Fruit fly (Drosophila melanogaster) whole organism, embryonic: ENCODE data around the gene CG43229.

ENCODE experiments used
- Aef1 ChIP-seq: fragments of 200-800 bp; sonication (Bioruptor generic); IDR thresholded peaks from 3 replicates; pipeline ENCODE4 v1.3.6; 2022; ENCODE audit warnings: missing biosample characterization, missing genetic modification characterization
- BEAF-32 ChIP-seq: fragments of 200-800 bp; sonication (Bioruptor generic); optimal IDR thresholded peaks from 3 replicates; lab custom pipeline; 2017; ENCODE audit warnings: missing biosample characterization, missing genetic modification characterization, mild to moderate bottlenecking, moderate library complexity, missing genetic modification reagents
- CG1024 ChIP-seq: fragments of 200-800 bp; sonication (Bioruptor generic); IDR thresholded peaks from 2 replicates; pipeline ENCODE4 v1.3.6; 2022; ENCODE audit warnings: missing biosample characterization, missing genetic modification characterization
- CG10543 ChIP-seq: fragments of 200-800 bp; sonication (Bioruptor generic); optimal IDR thresholded peaks from 3 replicates; lab custom pipeline; 2017; ENCODE audit warnings: missing biosample characterization, mild to moderate bottlenecking, missing genetic modification characterization, moderate library complexity
- CG10565 ChIP-seq: fragments of 200-800 bp; sonication (Bioruptor generic); optimal IDR thresholded peaks from 3 replicates; lab custom pipeline; 2016; ENCODE audit warnings: missing biosample characterization, mild to moderate bottlenecking, missing genetic modification characterization
- CG14014 ChIP-seq: fragments of 200-800 bp; sonication (Bioruptor generic); IDR thresholded peaks from 2 replicates; pipeline ENCODE4 v1.3.6; 2022; ENCODE audit warnings: missing biosample characterization, missing genetic modification characterization
- CG15479 ChIP-seq: fragments of 200-800 bp; sonication (Bioruptor generic); optimal IDR thresholded peaks from 3 replicates; lab custom pipeline; 2019; ENCODE audit warnings: missing biosample characterization, mild to moderate bottlenecking, missing genetic modification characterization, moderate library complexity
- CG15514 ChIP-seq: fragments of 200-800 bp; sonication (Bioruptor generic); optimal IDR thresholded peaks from 3 replicates; lab custom pipeline; 2017; ENCODE audit warnings: missing biosample characterization, missing genetic modification characterization, mild to moderate bottlenecking, moderate library complexity, missing genetic modification reagents
- CG18262 ChIP-seq: fragments of 200-800 bp; optimal IDR thresholded peaks from 3 replicates; lab custom pipeline; 2019; ENCODE audit warnings: missing biosample characterization, mild to moderate bottlenecking, missing genetic modification characterization, moderate library complexity
- CG1832 ChIP-seq: fragments of 200-800 bp; sonication (Bioruptor generic); optimal IDR thresholded peaks from 2 replicates; lab custom pipeline; 2017; ENCODE audit warnings: missing biosample characterization, mild to moderate bottlenecking, missing genetic modification characterization, inconsistent platforms
- CG3163 ChIP-seq: fragments of 200-800 bp; sonication (Bioruptor generic); optimal IDR thresholded peaks from 3 replicates; lab custom pipeline; 2016; ENCODE audit warnings: missing biosample characterization, missing genetic modification characterization
- CG33213 ChIP-seq: fragments of 200-800 bp; sonication (Bioruptor generic); optimal IDR thresholded peaks from 3 replicates; lab custom pipeline; 2016; ENCODE audit warnings: missing biosample characterization, missing genetic modification characterization
- CG33557 ChIP-seq: fragments of 200-800 bp; sonication (Bioruptor generic); optimal IDR thresholded peaks from 2 replicates; lab custom pipeline; 2019; ENCODE audit warnings: missing biosample characterization, mild to moderate bottlenecking, missing genetic modification characterization, moderate library complexity
- CG3838 ChIP-seq: fragments of 200-800 bp; sonication (Bioruptor generic); optimal IDR thresholded peaks from 3 replicates; lab custom pipeline; 2016; ENCODE audit warnings: missing biosample characterization, missing genetic modification characterization
- CG3847 ChIP-seq: fragments of 200-800 bp; sonication (Bioruptor generic); IDR thresholded peaks from 2 replicates; pipeline ENCODE4 v1.3.6; 2022; ENCODE audit warnings: missing biosample characterization, missing genetic modification characterization
- CG43689 ChIP-seq: fragments of 200-800 bp; sonication (Bioruptor generic); IDR thresholded peaks from 2 replicates; pipeline ENCODE4 v1.3.6; 2022; ENCODE audit warnings: missing biosample characterization, missing genetic modification characterization
- CG5953 ChIP-seq: fragments of 200-800 bp; sonication (Bioruptor generic); IDR thresholded peaks from 2 replicates; pipeline ENCODE4 v1.3.6; 2022; ENCODE audit warnings: missing biosample characterization, missing genetic modification characterization
- CG7556 ChIP-seq: fragments of 200-800 bp; sonication (Bioruptor generic); optimal IDR thresholded peaks from 2 replicates; lab custom pipeline; 2017; ENCODE audit warnings: missing biosample characterization, mild to moderate bottlenecking, missing genetic modification characterization
- CG8089 ChIP-seq: fragments of 200-800 bp; sonication (Bioruptor generic); optimal IDR thresholded peaks from 3 replicates; lab custom pipeline; 2016; ENCODE audit warnings: missing biosample characterization, missing genetic modification characterization
- CG8281 ChIP-seq: fragments of 200-800 bp; sonication (Bioruptor generic); optimal IDR thresholded peaks from 2 replicates; lab custom pipeline; 2018; ENCODE audit warnings: missing biosample characterization, mild to moderate bottlenecking, missing genetic modification characterization, moderate library complexity
- CG8924 ChIP-seq: fragments of 200-800 bp; optimal IDR thresholded peaks from 3 replicates; lab custom pipeline; 2019; ENCODE audit warnings: missing biosample characterization, mild to moderate bottlenecking, missing genetic modification characterization, moderate library complexity
- CG9437 ChIP-seq: fragments of 200-800 bp; sonication (Bioruptor generic); optimal IDR thresholded peaks from 2 replicates; lab custom pipeline; 2018; ENCODE audit warnings: missing biosample characterization, mild to moderate bottlenecking, missing genetic modification characterization
- CG9727 ChIP-seq: fragments of 200-800 bp; sonication (Bioruptor generic); optimal IDR thresholded peaks from 3 replicates; lab custom pipeline; 2017; ENCODE audit warnings: missing biosample characterization, mild to moderate bottlenecking, missing genetic modification characterization
- CG9932 ChIP-seq: fragments of 200-800 bp; sonication (Bioruptor generic); IDR thresholded peaks from 2 replicates; pipeline ENCODE4 v1.3.6; 2022; ENCODE audit warnings: missing biosample characterization, missing genetic modification characterization
- Doc3 ChIP-seq: fragments of 200-800 bp; sonication (Bioruptor generic); IDR thresholded peaks from 3 replicates; pipeline ENCODE4 v1.3.6; 2022; ENCODE audit warnings: missing biosample characterization, missing genetic modification characterization; ENCODE audit not compliant: partially characterized antibody
- Fer1 ChIP-seq: fragments of 200-800 bp; sonication (Bioruptor generic); optimal IDR thresholded peaks from 2 replicates; lab custom pipeline; 2017; ENCODE audit warnings: missing biosample characterization, mild to moderate bottlenecking, missing genetic modification characterization
- H15 ChIP-seq: fragments of 200-800 bp; sonication (Bioruptor generic); IDR thresholded peaks from 3 replicates; pipeline ENCODE4 v1.3.6; 2022; ENCODE audit warnings: missing biosample characterization, missing genetic modification characterization
- Poxn ChIP-seq: fragments of 200-800 bp; sonication (Bioruptor generic); IDR thresholded peaks from 2 replicates; pipeline ENCODE4 v1.3.6; 2022; ENCODE audit warnings: missing biosample characterization, missing genetic modification characterization
- Side ChIP-seq: fragments of 200-800 bp; sonication (Bioruptor generic); optimal IDR thresholded peaks from 2 replicates; lab custom pipeline; 2016; ENCODE audit warnings: missing biosample characterization, missing genetic modification characterization
- Six4 ChIP-seq: fragments of 200-800 bp; sonication (Bioruptor generic); optimal IDR thresholded peaks from 2 replicates; lab custom pipeline; 2016; ENCODE audit warnings: missing biosample characterization, missing genetic modification characterization
- Vsx1 ChIP-seq: fragments of 200-800 bp; sonication (Bioruptor generic); optimal IDR thresholded peaks from 2 replicates; lab custom pipeline; 2017; ENCODE audit warnings: missing biosample characterization, mild to moderate bottlenecking, missing genetic modification characterization, missing genetic modification reagents
- YL-1 ChIP-seq: fragments of 200-800 bp; sonication (Bioruptor generic); optimal IDR thresholded peaks from 3 replicates; lab custom pipeline; 2017; ENCODE audit warnings: missing biosample characterization, mild to moderate bottlenecking, missing genetic modification characterization
- abd-A ChIP-seq: fragments of 200-800 bp; sonication (Bioruptor generic); optimal IDR thresholded peaks from 3 replicates; lab custom pipeline; 2019; ENCODE audit warnings: missing biosample characterization, mild to moderate bottlenecking, missing genetic modification characterization, moderate library complexity
- ase ChIP-seq: fragments of 200-800 bp; sonication (Bioruptor generic); IDR thresholded peaks from 3 replicates; pipeline ENCODE4 v1.3.6; 2022; ENCODE audit warnings: missing biosample characterization, missing genetic modification characterization
- cato ChIP-seq: fragments of 200-800 bp; sonication (Bioruptor generic); optimal IDR thresholded peaks from 2 replicates; lab custom pipeline; 2016; ENCODE audit warnings: missing biosample characterization, missing genetic modification characterization, borderline replicate concordance
- dan ChIP-seq: fragments of 200-800 bp; sonication (Bioruptor generic); IDR thresholded peaks from 2 replicates; pipeline ENCODE4 v1.3.6; 2022; ENCODE audit warnings: missing biosample characterization, missing genetic modification characterization
- esg ChIP-seq: fragments of 200-800 bp; sonication (Bioruptor generic); conservative IDR thresholded peaks from 2 replicates; pipeline ENCODE4 v1.3.6; 2022; ENCODE audit warnings: missing biosample characterization, missing genetic modification characterization
- exex ChIP-seq: fragments of 200-800 bp; sonication (Bioruptor generic); optimal IDR thresholded peaks from 4 replicates; lab custom pipeline; 2018; ENCODE audit warnings: missing biosample characterization, mild to moderate bottlenecking, missing genetic modification characterization, moderate library complexity
- gce ChIP-seq: fragments of 200-800 bp; sonication (Bioruptor generic); IDR thresholded peaks from 3 replicates; pipeline ENCODE4 v1.3.6; 2022; ENCODE audit warnings: missing biosample characterization, missing genetic modification characterization
- hkb ChIP-seq, 2 experiments: fragments of 200-800 bp in 1 of 2; fragments of >200 bp in 1 of 2; sonication (Bioruptor generic) in 1 of 2; IDR thresholded peaks in 1 of 2; optimal IDR thresholded peaks in 1 of 2; 2 replicates each; pipeline versions ENCODE4 v1.3.6 to Lab custom; 2017 to 2022; ENCODE audit warnings: missing biosample characterization in 1 of 2, missing genetic modification characterization in 1 of 2
- hth ChIP-seq: fragments of >200 bp; optimal IDR thresholded peaks from 2 replicates; lab custom pipeline; 2017; ENCODE audit warnings: inconsistent platforms
- insv ChIP-seq, 2 experiments: fragments of 200-800 bp; sonication (Bioruptor generic); optimal IDR thresholded peaks; 3 replicates each; lab custom pipeline; 2016 to 2018; ENCODE audit warnings: missing biosample characterization in 2 of 2, missing genetic modification characterization in 2 of 2
- kay ChIP-seq: fragments of 200-800 bp; sonication (Bioruptor generic); optimal IDR thresholded peaks from 2 replicates; lab custom pipeline; 2016; ENCODE audit warnings: missing biosample characterization, missing genetic modification characterization
- ken ChIP-seq: fragments of 200-800 bp; sonication (Bioruptor generic); IDR thresholded peaks from 3 replicates; pipeline ENCODE4 v1.3.6; 2022; ENCODE audit warnings: missing biosample characterization, missing genetic modification characterization
- kni ChIP-seq: fragments of 200-800 bp; sonication (Bioruptor generic); optimal IDR thresholded peaks from 3 replicates; lab custom pipeline; 2017; ENCODE audit warnings: mild to moderate bottlenecking, missing biosample characterization, missing genetic modification reagents, missing genetic modification characterization
- mam ChIP-seq: fragments of 200-800 bp; sonication (Bioruptor generic); optimal IDR thresholded peaks from 3 replicates; lab custom pipeline; 2016; ENCODE audit warnings: missing biosample characterization, missing genetic modification characterization
- nerfin-1 ChIP-seq: fragments of 200-800 bp; sonication (Bioruptor generic); optimal IDR thresholded peaks from 3 replicates; lab custom pipeline; 2019; ENCODE audit warnings: missing biosample characterization, mild to moderate bottlenecking, missing genetic modification characterization, moderate library complexity
- p53 ChIP-seq: fragments of 200-800 bp; sonication (Bioruptor generic); optimal IDR thresholded peaks from 2 replicates; lab custom pipeline; 2016; ENCODE audit warnings: missing biosample characterization, missing genetic modification characterization
- shn ChIP-seq: fragments of 200-800 bp; sonication (Bioruptor generic); optimal IDR thresholded peaks from 3 replicates; lab custom pipeline; 2016; ENCODE audit warnings: missing biosample characterization, missing genetic modification characterization
- sob ChIP-seq: fragments of 200-800 bp; sonication (Bioruptor generic); IDR thresholded peaks from 2 replicates; pipeline ENCODE4 v1.3.6; 2022; ENCODE audit warnings: missing biosample characterization, missing genetic modification characterization
- twi ChIP-seq: fragments of 200-800 bp; optimal IDR thresholded peaks from 2 replicates; lab custom pipeline; 2019; ENCODE audit warnings: missing biosample characterization, mild to moderate bottlenecking, missing genetic modification characterization, moderate library complexity
- vvl ChIP-seq: fragments of 200-800 bp; sonication (Bioruptor generic); IDR thresholded peaks from 2 replicates; pipeline ENCODE4 v1.3.6; 2022; ENCODE audit warnings: missing biosample characterization, missing genetic modification characterization

Gene CG43229

DNA sequence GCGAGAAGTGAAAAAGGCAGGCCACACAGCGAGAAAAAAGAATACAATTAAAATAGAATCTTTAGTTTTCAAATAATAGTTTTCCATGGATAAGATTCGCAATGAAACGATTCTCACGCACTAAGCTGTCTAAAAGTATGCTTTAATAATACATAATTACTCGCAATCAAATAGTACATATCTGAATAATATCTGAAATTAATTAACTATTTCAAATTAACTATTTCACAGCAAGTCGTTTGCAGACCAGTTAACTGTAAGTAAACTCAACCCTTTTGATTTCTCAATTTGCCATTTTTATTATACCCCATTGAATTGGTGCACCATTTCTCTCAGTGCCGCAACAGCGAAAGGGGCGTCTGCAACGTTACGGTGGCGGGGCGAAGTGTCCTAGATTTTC is 12.8 kb upstream of the CG43229 start (continued):
- no peak for TF ChIP-seq CG8281 (tag; lab: Kevin White, UChicago)
- no peak for TF ChIP-seq CG43689 (GFP tag; lab: Robert Waterston, UW)
- TF ChIP-seq BEAF-32 (GFP tag; lab: Kevin White, UChicago): no peak
- TF ChIP-seq Fer1: peak; percentile 57
- no peak for TF ChIP-seq CG8089 (GFP tag; lab: Kevin White, UChicago)
- no peak for TF ChIP-seq hth (lab: Kevin White, UChicago)
- no peak for TF ChIP-seq ase (GFP tag; lab: Robert Waterston, UW)
- TF ChIP-seq nerfin-1 (tag; lab: Kevin White, UChicago): no peak
- TF ChIP-seq gce (GFP tag; lab: Robert Waterston, UW): no peak
- TF ChIP-seq p53 (GFP tag; lab: Kevin White, UChicago): no peak
- TF ChIP-seq CG10565 (GFP tag; lab: Kevin White, UChicago): no peak
- TF ChIP-seq mam (GFP tag; lab: Kevin White, UChicago): peak; percentile 3
- no peak for TF ChIP-seq sob
- TF ChIP-seq CG10543 (GFP tag; lab: Kevin White, UChicago): peak; percentile 38
- TF ChIP-seq CG33213: no peak
- no peak for TF ChIP-seq CG3847
- no peak for TF ChIP-seq CG15514 (GFP tag; lab: Kevin White, UChicago)
- TF ChIP-seq CG9727 (GFP tag; lab: Kevin White, UChicago): peak; percentile 52
- no peak for TF ChIP-seq CG9932 (GFP tag; lab: Robert Waterston, UW)
- no peak for TF ChIP-seq Six4
- no peak for TF ChIP-seq abd-A (tag; lab: Kevin White, UChicago)
- no peak for TF ChIP-seq H15 (GFP tag; lab: Robert Waterston, UW)
- TF ChIP-seq dan (GFP tag; lab: Robert Waterston, UW): no peak
- peak; percentile 74 for TF ChIP-seq CG7556 (GFP tag; lab: Kevin White, UChicago)
- TF ChIP-seq insv (GFP tag; optimal IDR thresholded peaks at IDR 0.05; lab: Kevin White, UChicago): no peak
- TF ChIP-seq twi (tag; lab: Kevin White, UChicago): no peak
- TF ChIP-seq CG9437: peak; percentile 3
- no peak for TF ChIP-seq CG3163 (GFP tag; lab: Kevin White, UChicago)
- TF ChIP-seq Doc3 (GFP tag; lab: Robert Waterston, UW): no peak
- TF ChIP-seq kni: no peak
- no peak for TF ChIP-seq hkb (optimal IDR thresholded peaks at IDR 0.05; lab: Kevin White, UChicago)
- TF ChIP-seq hkb (GFP tag; IDR thresholded peaks at IDR 0.05; lab: Robert Waterston, UW): no peak
- no peak for TF ChIP-seq shn (GFP tag; lab: Kevin White, UChicago)
- TF ChIP-seq CG33557 (GFP tag; lab: Kevin White, UChicago): no peak
- TF ChIP-seq CG14014: no peak
- TF ChIP-seq Aef1 (GFP tag; lab: Robert Waterston, UW): no peak
- no peak for TF ChIP-seq CG15479 (GFP tag; lab: Kevin White, UChicago)
- no peak for TF ChIP-seq vvl (GFP tag; lab: Robert Waterston, UW)
- no peak for TF ChIP-seq Vsx1 (GFP tag; lab: Kevin White, UChicago)
- TF ChIP-seq exex (tag; lab: Kevin White, UChicago): no peak
- no peak for TF ChIP-seq CG18262 (tag; lab: Kevin White, UChicago)
- no peak for TF ChIP-seq CG8924
- no peak for TF ChIP-seq kay (GFP tag; lab: Kevin White, UChicago)
- TF ChIP-seq CG5953: no peak
- no peak for TF ChIP-seq CG1024 (GFP tag; lab: Robert Waterston, UW)
- no peak for TF ChIP-seq Side
- TF ChIP-seq cato (GFP tag; lab: Kevin White, UChicago): no peak
- no peak for TF ChIP-seq ken (GFP tag; lab: Robert Waterston, UW)
- no peak for TF ChIP-seq CG3838 (GFP tag; lab: Kevin White, UChicago)
- TF ChIP-seq Poxn (GFP tag; lab: Robert Waterston, UW): no peak
- TF ChIP-seq CG1832: no peak
- TF ChIP-seq esg (GFP tag; lab: Robert Waterston, UW): no peak
- no peak for TF ChIP-seq YL-1 (GFP tag; lab: Kevin White, UChicago)
